Worm (Caenorhabditis elegans) whole organism, midembryonic: ENCODE results near the gene gtf-2E1.

Experiments used
- T22C8.4 ChIP-seq: fragments of 200-800 bp; sonication (Bioruptor generic); IDR thresholded peaks from 2 replicates; pipeline ENCODE4 v1.3.6; 2022; ENCODE audit warnings: missing genetic modification characterization, missing compliant biosample characterization
- cog-1 ChIP-seq: sonication (generic microtip); optimal IDR thresholded peaks from 2 replicates; lab custom pipeline; 2016; ENCODE audit warnings: missing genetic modification characterization, missing compliant biosample characterization
- flt-1 ChIP-seq: fragments of 200-800 bp; sonication (Bioruptor generic); IDR thresholded peaks from 2 replicates; pipeline ENCODE4 v1.3.6; 2022; ENCODE audit warnings: missing genetic modification characterization, missing compliant biosample characterization
- klf-2 ChIP-seq: fragments of 200-800 bp; sonication (Bioruptor generic); conservative IDR thresholded peaks from 2 replicates; pipeline ENCODE4 v1.3.6; 2022; ENCODE audit warnings: missing genetic modification reagents, missing genetic modification characterization, missing compliant biosample characterization
- med-1 ChIP-seq: sonication (generic microtip); optimal IDR thresholded peaks from 2 replicates; lab custom pipeline; 2017; ENCODE audit warnings: missing genetic modification characterization, mild to moderate bottlenecking, missing compliant biosample characterization, antibody characterized with exemption, missing genetic modification reagents; ENCODE audit not compliant: insufficient read depth
- ref-1 ChIP-seq: fragments of 200-800 bp; sonication (Bioruptor generic); conservative IDR thresholded peaks from 2 replicates; pipeline ENCODE4 v1.3.6; 2022; ENCODE audit warnings: missing genetic modification reagents, missing genetic modification characterization, missing compliant biosample characterization
- tab-1 ChIP-seq: fragments of 200-800 bp; sonication (Bioruptor generic); IDR thresholded peaks from 2 replicates; pipeline ENCODE4 v1.3.6; 2022; ENCODE audit warnings: missing genetic modification characterization, missing compliant biosample characterization
- ztf-23 ChIP-seq: fragments of 200-800 bp; sonication (Bioruptor generic); IDR thresholded peaks from 2 replicates; pipeline ENCODE4 v1.3.6; 2022; ENCODE audit warnings: missing genetic modification reagents, missing genetic modification characterization, missing compliant biosample characterization
- ztf-29 ChIP-seq: fragments of 200-800 bp; sonication (Bioruptor generic); IDR thresholded peaks from 2 replicates; pipeline ENCODE4 v1.3.6; 2022; ENCODE audit warnings: missing genetic modification reagents, missing genetic modification characterization, missing compliant biosample characterization

DNA sequence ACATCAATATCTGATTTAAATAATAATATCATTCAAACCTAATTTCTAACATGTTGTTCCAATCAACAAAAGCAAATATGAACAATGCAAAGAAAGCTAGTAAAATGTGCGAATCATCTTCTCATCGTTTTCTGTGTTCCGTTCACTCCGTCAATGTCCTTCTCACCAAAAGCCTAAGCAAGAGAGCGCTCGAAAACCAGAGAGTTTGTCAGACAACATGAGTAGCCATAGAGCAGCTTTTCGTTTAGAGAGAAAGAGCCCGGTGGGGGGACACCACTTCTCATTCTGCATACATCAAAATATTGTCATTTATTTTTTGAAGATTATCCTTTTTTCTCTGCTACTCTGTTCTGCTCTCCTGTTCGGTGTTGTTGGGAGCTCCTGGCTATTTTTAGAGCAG lies 38.6 kb downstream of the gtf-2E1 start:
- no peak for TF ChIP-seq cog-1
- TF ChIP-seq ref-1 (GFP tag; lab: Robert Waterston, UW) = no peak
- no peak for TF ChIP-seq klf-2 (GFP tag; lab: Robert Waterston, UW)
- TF ChIP-seq flt-1 (GFP tag; lab: Robert Waterston, UW) = no peak
- TF ChIP-seq ztf-23 (GFP tag; lab: Robert Waterston, UW) = no peak
- no peak for TF ChIP-seq ztf-29 (GFP tag; lab: Robert Waterston, UW)
- no peak for TF ChIP-seq tab-1 (GFP tag; lab: Robert Waterston, UW)
- TF ChIP-seq med-1 (GFP tag; lab: Kevin White, UChicago) = no peak
- no peak for TF ChIP-seq T22C8.4 (GFP tag; lab: Robert Waterston, UW)
